Fruit fly (Drosophila melanogaster) whole organism, embryonic: Measurements from ENCODE around the gene Chmp1.
A peak's percentile ranks its signal among the peaks of the same experiment; 100 is the strongest.

Experiments
- Ada2b ChIP-seq: fragments of 200-800 bp; sonication (Bioruptor generic); IDR thresholded peaks from 2 replicates; pipeline ENCODE4 v1.3.6; 2022; ENCODE audit warnings: missing biosample characterization, missing genetic modification characterization
- CG10431 ChIP-seq: fragments of 200-800 bp; sonication (Bioruptor generic); optimal IDR thresholded peaks from 3 replicates; lab custom pipeline; 2018; ENCODE audit warnings: missing biosample characterization, mild to moderate bottlenecking, missing genetic modification characterization
- CG11456 ChIP-seq: fragments of 200-800 bp; sonication (Bioruptor generic); IDR thresholded peaks from 3 replicates; pipeline ENCODE4 v1.3.6; 2022; ENCODE audit warnings: missing biosample characterization, missing genetic modification characterization
- CG11696 ChIP-seq: fragments of 200-800 bp; sonication (Bioruptor generic); IDR thresholded peaks from 2 replicates; pipeline ENCODE4 v1.3.6; 2022; ENCODE audit warnings: missing biosample characterization, missing genetic modification characterization
- CG12071 ChIP-seq: fragments of 200-800 bp; sonication (Bioruptor generic); optimal IDR thresholded peaks from 3 replicates; lab custom pipeline; 2018; ENCODE audit warnings: missing biosample characterization, mild to moderate bottlenecking, missing genetic modification characterization
- CG12744 ChIP-seq: fragments of 200-800 bp; sonication (Bioruptor generic); optimal IDR thresholded peaks from 2 replicates; lab custom pipeline; 2016; ENCODE audit warnings: missing biosample characterization, missing genetic modification characterization
- CG14860 ChIP-seq: fragments of 200-800 bp; sonication (Bioruptor generic); IDR thresholded peaks from 3 replicates; pipeline ENCODE4 v1.3.6; 2022; ENCODE audit warnings: missing biosample characterization, missing genetic modification characterization; ENCODE audit not compliant: partially characterized antibody
- CG15011 ChIP-seq: fragments of 200-800 bp; sonication (Bioruptor generic); optimal IDR thresholded peaks from 3 replicates; lab custom pipeline; 2018; ENCODE audit warnings: missing biosample characterization, mild to moderate bottlenecking, missing genetic modification characterization
- CG17328 ChIP-seq: fragments of 200-800 bp; sonication (Bioruptor generic); IDR thresholded peaks from 2 replicates; pipeline ENCODE4 v1.3.6; 2022; ENCODE audit warnings: missing biosample characterization, missing genetic modification characterization
- CG17361 ChIP-seq: fragments of 200-800 bp; sonication (Bioruptor generic); IDR thresholded peaks from 3 replicates; pipeline ENCODE4 v1.3.6; 2022; ENCODE audit warnings: missing biosample characterization, missing genetic modification characterization
- CG17802 ChIP-seq: fragments of 200-800 bp; sonication (Bioruptor generic); optimal IDR thresholded peaks from 2 replicates; lab custom pipeline; 2018; ENCODE audit warnings: missing biosample characterization, mild to moderate bottlenecking, missing genetic modification characterization, moderate library complexity
- CG18476 ChIP-seq: fragments of 200-800 bp; sonication (Bioruptor generic); optimal IDR thresholded peaks from 2 replicates; lab custom pipeline; 2016; ENCODE audit warnings: missing biosample characterization, mild to moderate bottlenecking, missing genetic modification characterization
- CG18599 ChIP-seq: fragments of 200-800 bp; sonication (Bioruptor generic); optimal IDR thresholded peaks from 3 replicates; lab custom pipeline; 2017; ENCODE audit warnings: missing biosample characterization, missing genetic modification characterization, mild to moderate bottlenecking, moderate library complexity, missing genetic modification reagents
- CG3407 ChIP-seq: fragments of 200-800 bp; sonication (Bioruptor generic); optimal IDR thresholded peaks from 2 replicates; lab custom pipeline; 2018; ENCODE audit warnings: missing biosample characterization, mild to moderate bottlenecking, missing genetic modification characterization
- CG6689 ChIP-seq: fragments of 200-800 bp; sonication (Bioruptor generic); IDR thresholded peaks from 2 replicates; pipeline ENCODE4 v1.3.6; 2022; ENCODE audit warnings: missing biosample characterization, missing genetic modification characterization
- CG6854 ChIP-seq: fragments of 200-800 bp; sonication (Bioruptor generic); optimal IDR thresholded peaks from 3 replicates; lab custom pipeline; 2017; ENCODE audit warnings: missing biosample characterization, mild to moderate bottlenecking, missing genetic modification characterization
- CG7928 ChIP-seq: fragments of 200-800 bp; sonication (Bioruptor generic); optimal IDR thresholded peaks from 2 replicates; lab custom pipeline; 2017; ENCODE audit warnings: missing biosample characterization, mild to moderate bottlenecking, missing genetic modification characterization
- CG8359 ChIP-seq: fragments of 200-800 bp; sonication (Bioruptor generic); optimal IDR thresholded peaks from 2 replicates; lab custom pipeline; 2017; ENCODE audit warnings: missing biosample characterization, mild to moderate bottlenecking, missing genetic modification characterization, borderline replicate concordance
- CG9876 ChIP-seq: fragments of 200-800 bp; sonication (Bioruptor generic); optimal IDR thresholded peaks from 2 replicates; lab custom pipeline; 2016; ENCODE audit warnings: missing biosample characterization, missing genetic modification characterization
- Drgx ChIP-seq: fragments of 200-800 bp; sonication (Bioruptor generic); IDR thresholded peaks from 2 replicates; pipeline ENCODE4 v1.3.6; 2022; ENCODE audit warnings: missing biosample characterization, missing genetic modification characterization
- Eip74EF ChIP-seq, 2 experiments: fragments of 200-800 bp in 1 of 2; fragments of >200 bp in 1 of 2; sonication (Bioruptor generic) in 1 of 2; optimal IDR thresholded peaks; 2 replicates each; lab custom pipeline; 2017 to 2019; ENCODE audit warnings: missing biosample characterization in 2 of 2, missing genetic modification characterization in 2 of 2, mild to moderate bottlenecking in 1 of 2, moderate library complexity in 1 of 2
- HLH4C ChIP-seq: fragments of 200-800 bp; sonication (Bioruptor generic); IDR thresholded peaks from 3 replicates; pipeline ENCODE4 v1.3.6; 2022; ENCODE audit warnings: missing biosample characterization, missing genetic modification characterization; ENCODE audit not compliant: partially characterized antibody
- HmgD ChIP-seq: fragments of 200-800 bp; sonication (Bioruptor generic); optimal IDR thresholded peaks from 3 replicates; lab custom pipeline; 2016; ENCODE audit warnings: missing biosample characterization, missing genetic modification characterization
- MBD-R2 ChIP-seq: fragments of 200-800 bp; sonication (Bioruptor generic); IDR thresholded peaks from 2 replicates; pipeline ENCODE4 v1.3.6; 2022; ENCODE audit warnings: missing biosample characterization, missing genetic modification characterization
- Neu2 ChIP-seq: fragments of 200-800 bp; sonication (Bioruptor generic); optimal IDR thresholded peaks from 3 replicates; lab custom pipeline; 2016; ENCODE audit warnings: missing biosample characterization, missing genetic modification characterization, borderline replicate concordance
- Ptx1 ChIP-seq: fragments of 200-800 bp; sonication (Bioruptor generic); IDR thresholded peaks from 2 replicates; pipeline ENCODE4 v1.3.6; 2022; ENCODE audit warnings: missing biosample characterization, missing genetic modification characterization
- Six4 ChIP-seq: fragments of 200-800 bp; sonication (Bioruptor generic); optimal IDR thresholded peaks from 2 replicates; lab custom pipeline; 2016; ENCODE audit warnings: missing biosample characterization, missing genetic modification characterization
- Sry-δ ChIP-seq: fragments of 200-800 bp; sonication (Bioruptor generic); optimal IDR thresholded peaks from 2 replicates; lab custom pipeline; 2016; ENCODE audit warnings: missing biosample characterization, missing genetic modification characterization
- ap ChIP-seq: fragments of 200-800 bp; sonication (Bioruptor generic); IDR thresholded peaks from 2 replicates; pipeline ENCODE4 v1.3.6; 2022; ENCODE audit warnings: missing biosample characterization, missing genetic modification characterization
- ase ChIP-seq: fragments of 200-800 bp; sonication (Bioruptor generic); IDR thresholded peaks from 3 replicates; pipeline ENCODE4 v1.3.6; 2022; ENCODE audit warnings: missing biosample characterization, missing genetic modification characterization
- chif ChIP-seq, 2 experiments: fragments of 200-800 bp; sonication (Bioruptor generic); optimal IDR thresholded peaks; 3 replicates each; lab custom pipeline; 2016; ENCODE audit warnings: missing biosample characterization in 2 of 2, missing genetic modification characterization in 2 of 2
- fd3F ChIP-seq: fragments of 200-800 bp; sonication (Bioruptor generic); optimal IDR thresholded peaks from 2 replicates; lab custom pipeline; 2018; ENCODE audit warnings: missing biosample characterization, mild to moderate bottlenecking, missing genetic modification characterization, moderate library complexity
- fd96Cb ChIP-seq: fragments of 200-800 bp; sonication (Bioruptor generic); optimal IDR thresholded peaks from 2 replicates; lab custom pipeline; 2018; ENCODE audit warnings: missing biosample characterization, mild to moderate bottlenecking, missing genetic modification characterization, moderate library complexity
- gcm ChIP-seq: fragments of 200-800 bp; sonication (Bioruptor generic); optimal IDR thresholded peaks from 2 replicates; lab custom pipeline; 2019; ENCODE audit warnings: missing biosample characterization, mild to moderate bottlenecking, missing genetic modification characterization, moderate library complexity
- gro ChIP-seq: fragments of 200-800 bp; sonication (Bioruptor generic); optimal IDR thresholded peaks from 2 replicates; lab custom pipeline; 2016; ENCODE audit warnings: missing biosample characterization, missing genetic modification characterization
- lola ChIP-seq, 3 experiments: fragments of >200 bp in 2 of 3; fragments of 200-800 bp in 1 of 3; sonication (Bioruptor generic) in 1 of 3; optimal IDR thresholded peaks; 2 replicates each; lab custom pipeline; 2017 to 2019; ENCODE audit warnings: missing biosample characterization in 3 of 3, missing genetic modification characterization in 3 of 3, mild to moderate bottlenecking in 1 of 3, moderate library complexity in 1 of 3
- lov ChIP-seq, 2 experiments: fragments of 200-800 bp in 1 of 2; fragments of >200 bp in 1 of 2; sonication (Bioruptor generic) in 1 of 2; IDR thresholded peaks in 1 of 2; optimal IDR thresholded peaks in 1 of 2; 2 replicates in 1 of 2; 3 replicates in 1 of 2; pipeline versions ENCODE4 v1.3.6 to Lab custom; 2017 to 2022; ENCODE audit warnings: missing biosample characterization in 1 of 2, missing genetic modification characterization in 1 of 2
- onecut ChIP-seq: fragments of 200-800 bp; sonication (Bioruptor generic); IDR thresholded peaks from 2 replicates; pipeline ENCODE4 v1.3.6; 2022; ENCODE audit warnings: missing biosample characterization, missing genetic modification characterization
- phol ChIP-seq: fragments of 200-800 bp; sonication (Bioruptor generic); optimal IDR thresholded peaks from 3 replicates; lab custom pipeline; 2018; ENCODE audit warnings: missing biosample characterization, mild to moderate bottlenecking, missing genetic modification characterization, moderate library complexity
- psq ChIP-seq: fragments of 200-800 bp; sonication (Bioruptor generic); optimal IDR thresholded peaks from 2 replicates; lab custom pipeline; 2017; ENCODE audit warnings: missing biosample characterization, missing genetic modification characterization
- pum ChIP-seq: fragments of 200-800 bp; sonication (Bioruptor generic); optimal IDR thresholded peaks from 2 replicates; lab custom pipeline; 2016; ENCODE audit warnings: missing biosample characterization, missing genetic modification characterization
- ranshi ChIP-seq: fragments of 200-800 bp; sonication (Bioruptor generic); IDR thresholded peaks from 2 replicates; pipeline ENCODE4 v1.3.6; 2022; ENCODE audit warnings: missing biosample characterization, missing genetic modification characterization
- rib ChIP-seq: fragments of 200-800 bp; sonication (Bioruptor generic); IDR thresholded peaks from 2 replicates; pipeline ENCODE4 v1.3.6; 2022; ENCODE audit warnings: missing biosample characterization, missing genetic modification characterization
- tx ChIP-seq: fragments of 200-800 bp; sonication (Bioruptor generic); optimal IDR thresholded peaks from 2 replicates; lab custom pipeline; 2016; ENCODE audit warnings: missing biosample characterization, missing genetic modification characterization
- vnd ChIP-seq: fragments of 200-800 bp; sonication (Bioruptor generic); IDR thresholded peaks from 3 replicates; pipeline ENCODE4 v1.3.6; 2022; ENCODE audit warnings: missing biosample characterization, missing genetic modification characterization; ENCODE audit not compliant: partially characterized antibody
- wor ChIP-seq: fragments of 200-800 bp; sonication (Bioruptor generic); IDR thresholded peaks from 2 replicates; pipeline ENCODE4 v1.3.6; 2022; ENCODE audit warnings: missing biosample characterization, missing genetic modification characterization
- zf30C ChIP-seq: fragments of 200-800 bp; sonication (Bioruptor generic); optimal IDR thresholded peaks from 3 replicates; lab custom pipeline; 2018; ENCODE audit warnings: missing biosample characterization, mild to moderate bottlenecking, missing genetic modification characterization

The Chmp1 gene

dm6 chr3L:18640584-18641527 lies 43.0 kb downstream of the Chmp1 start (continued):
- peak; percentile 48 for TF ChIP-seq CG8359
- TF ChIP-seq CG18476 = peak; percentile 76
- TF ChIP-seq rib (GFP tag; lab: Robert Waterston, UW) = peak; percentile 98
- TF ChIP-seq phol (tag; lab: Kevin White, UChicago) = peak; percentile 88
- peak; percentile 71 for TF ChIP-seq zf30C (GFP tag; lab: Kevin White, UChicago)
- TF ChIP-seq lov (optimal IDR thresholded peaks at IDR 0.05; lab: Kevin White, UChicago) = no peak
- TF ChIP-seq lov (GFP tag; IDR thresholded peaks at IDR 0.05; lab: Robert Waterston, UW) = peak; percentile 94
- peak; percentile 96 for TF ChIP-seq CG17361
- peak; percentile 99 for TF ChIP-seq Ada2b (GFP tag; lab: Robert Waterston, UW)
- peak; percentile 88 for TF ChIP-seq CG12071 (GFP tag; lab: Kevin White, UChicago)
- peak; percentile 98 for TF ChIP-seq MBD-R2 (GFP tag; lab: Robert Waterston, UW)
- peak; percentile 4 for TF ChIP-seq Neu2 (GFP tag; lab: Kevin White, UChicago)
- peak; percentile 91 for TF ChIP-seq wor (GFP tag; lab: Robert Waterston, UW)
- peak; percentile 83 for TF ChIP-seq CG15011 (GFP tag; lab: Kevin White, UChicago)
- peak; percentile 88 for TF ChIP-seq gcm
- peak; percentile 93 for TF ChIP-seq CG6689 (GFP tag; lab: Robert Waterston, UW)
- TF ChIP-seq Drgx (GFP tag; lab: Robert Waterston, UW) = peak; percentile 98
- TF ChIP-seq fd3F = peak; percentile 93
- TF ChIP-seq ase (GFP tag; lab: Robert Waterston, UW) = peak; percentile 98
- TF ChIP-seq CG11696 = peak; percentile 91
- peak; percentile 45 for TF ChIP-seq CG17802 (tag; lab: Kevin White, UChicago)
- TF ChIP-seq CG9876 (GFP tag; lab: Kevin White, UChicago) = peak; percentile 91
- TF ChIP-seq Sry-δ (GFP tag; lab: Kevin White, UChicago) = peak; percentile 66
- peak in 1 of 3 experiments; percentile 69 for TF ChIP-seq lola (GFP tag; optimal IDR thresholded peaks at IDR 0.05; lab: Kevin White, UChicago)
- TF ChIP-seq ap (GFP tag; lab: Robert Waterston, UW) = peak; percentile 95
- peak; percentile 99 for TF ChIP-seq Ptx1 (GFP tag; lab: Robert Waterston, UW)
- no peak for TF ChIP-seq CG10431 (GFP tag; lab: Kevin White, UChicago)
- no peak for TF ChIP-seq HLH4C (GFP tag; lab: Robert Waterston, UW)
- peak; percentile 90 for TF ChIP-seq CG6854
- TF ChIP-seq CG18599 (GFP tag; lab: Kevin White, UChicago) = peak; percentile 96
- TF ChIP-seq CG7928 (GFP tag; lab: Kevin White, UChicago) = peak; percentile 74
- TF ChIP-seq CG17328 = peak; percentile 97
- TF ChIP-seq fd96Cb (tag; lab: Kevin White, UChicago) = peak; percentile 84
- peak; percentile 91 to 94 for TF ChIP-seq chif (GFP tag; optimal IDR thresholded peaks at IDR 0.05; lab: Kevin White, UChicago)
- peak; percentile 84 for TF ChIP-seq Six4 (GFP tag; lab: Kevin White, UChicago)
- TF ChIP-seq onecut (GFP tag; lab: Robert Waterston, UW) = peak; percentile 83
- TF ChIP-seq vnd (GFP tag; lab: Robert Waterston, UW) = no peak
- peak; percentile 82 for TF ChIP-seq HmgD (GFP tag; lab: Kevin White, UChicago)
- peak; percentile 95 for TF ChIP-seq gro (GFP tag; lab: Kevin White, UChicago)
- peak; percentile 73 for TF ChIP-seq psq (GFP tag; lab: Kevin White, UChicago)
- TF ChIP-seq CG11456 (GFP tag; lab: Robert Waterston, UW) = peak; percentile 99
- peak; percentile 94 for TF ChIP-seq CG12744 (GFP tag; lab: Kevin White, UChicago)
- peak; percentile 66 for TF ChIP-seq CG3407
- TF ChIP-seq pum (GFP tag; lab: Kevin White, UChicago) = peak; percentile 78
- peak; percentile 99 for TF ChIP-seq ranshi
- TF ChIP-seq CG14860 (GFP tag; lab: Robert Waterston, UW) = no peak
- TF ChIP-seq tx = peak; percentile 93
- peak in 1 of 2 experiments; percentile 93 for TF ChIP-seq Eip74EF (GFP tag; optimal IDR thresholded peaks at IDR 0.05; lab: Kevin White, UChicago)
